Fruit fly (Drosophila melanogaster) whole organism, embryonic: ENCODE measurements around the gene CG6695.

ENCODE experiments used
- CG11085 ChIP-seq: fragments of 200-800 bp; sonication (Bioruptor generic); IDR thresholded peaks from 2 replicates; pipeline ENCODE4 v1.3.6; 2022; ENCODE audit warnings: missing biosample characterization, missing genetic modification characterization
- CG12299 ChIP-seq: fragments of 200-800 bp; sonication (Bioruptor generic); optimal IDR thresholded peaks from 2 replicates; lab custom pipeline; 2018; ENCODE audit warnings: missing biosample characterization, mild to moderate bottlenecking, missing genetic modification characterization
- CG12769 ChIP-seq: fragments of 200-800 bp; sonication (Bioruptor generic); optimal IDR thresholded peaks from 2 replicates; lab custom pipeline; 2019; ENCODE audit warnings: missing biosample characterization, mild to moderate bottlenecking, missing genetic modification characterization, moderate library complexity
- CG13775 ChIP-seq: fragments of 200-800 bp; sonication (Bioruptor generic); optimal IDR thresholded peaks from 3 replicates; lab custom pipeline; 2017; ENCODE audit warnings: missing biosample characterization, mild to moderate bottlenecking, missing genetic modification characterization
- CG14014 ChIP-seq: fragments of 200-800 bp; sonication (Bioruptor generic); IDR thresholded peaks from 2 replicates; pipeline ENCODE4 v1.3.6; 2022; ENCODE audit warnings: missing biosample characterization, missing genetic modification characterization
- CG15011 ChIP-seq: fragments of 200-800 bp; sonication (Bioruptor generic); optimal IDR thresholded peaks from 3 replicates; lab custom pipeline; 2018; ENCODE audit warnings: missing biosample characterization, mild to moderate bottlenecking, missing genetic modification characterization
- CG15514 ChIP-seq: fragments of 200-800 bp; sonication (Bioruptor generic); optimal IDR thresholded peaks from 3 replicates; lab custom pipeline; 2017; ENCODE audit warnings: missing biosample characterization, missing genetic modification characterization, mild to moderate bottlenecking, moderate library complexity, missing genetic modification reagents
- CG17912 ChIP-seq: fragments of 200-800 bp; sonication (Bioruptor generic); optimal IDR thresholded peaks from 2 replicates; lab custom pipeline; 2018; ENCODE audit warnings: missing biosample characterization, mild to moderate bottlenecking, missing genetic modification characterization
- CG18011 ChIP-seq: fragments of 200-800 bp; sonication (Bioruptor generic); optimal IDR thresholded peaks from 2 replicates; lab custom pipeline; 2017; ENCODE audit warnings: missing biosample characterization, missing genetic modification characterization, mild to moderate bottlenecking, moderate library complexity, missing genotype
- CG2889 ChIP-seq: fragments of 200-800 bp; sonication (Bioruptor generic); IDR thresholded peaks from 3 replicates; pipeline ENCODE4 v1.3.6; 2022; ENCODE audit warnings: missing biosample characterization, missing genetic modification characterization
- CG32772 ChIP-seq: fragments of 200-800 bp; sonication (Bioruptor generic); IDR thresholded peaks from 2 replicates; pipeline ENCODE4 v1.3.6; 2022; ENCODE audit warnings: missing biosample characterization, missing genetic modification characterization
- CG4617 ChIP-seq: fragments of 200-800 bp; sonication (Bioruptor generic); optimal IDR thresholded peaks from 3 replicates; lab custom pipeline; 2016; ENCODE audit warnings: missing biosample characterization, missing genetic modification characterization, borderline replicate concordance
- CG5180 ChIP-seq: fragments of 200-800 bp; sonication (Bioruptor generic); optimal IDR thresholded peaks from 3 replicates; lab custom pipeline; 2017; ENCODE audit warnings: missing biosample characterization, missing genetic modification characterization, mild to moderate bottlenecking, moderate library complexity, missing genetic modification reagents
- CG6254 ChIP-seq: fragments of 200-800 bp; sonication (Bioruptor generic); optimal IDR thresholded peaks from 3 replicates; lab custom pipeline; 2017; ENCODE audit warnings: mild to moderate bottlenecking, missing biosample characterization, missing genetic modification reagents, missing genetic modification characterization
- CG6689 ChIP-seq: fragments of 200-800 bp; sonication (Bioruptor generic); IDR thresholded peaks from 2 replicates; pipeline ENCODE4 v1.3.6; 2022; ENCODE audit warnings: missing biosample characterization, missing genetic modification characterization
- CG6765 ChIP-seq: fragments of 200-800 bp; sonication (Bioruptor generic); optimal IDR thresholded peaks from 3 replicates; lab custom pipeline; 2017; ENCODE audit warnings: missing biosample characterization, mild to moderate bottlenecking, missing genetic modification characterization
- CG7987 ChIP-seq: fragments of 200-800 bp; sonication (Bioruptor generic); optimal IDR thresholded peaks from 2 replicates; lab custom pipeline; 2018; ENCODE audit warnings: missing biosample characterization, mild to moderate bottlenecking, missing genetic modification characterization, moderate library complexity
- Doc2 ChIP-seq: fragments of 200-800 bp; sonication (Bioruptor generic); IDR thresholded peaks from 2 replicates; pipeline ENCODE4 v1.3.6; 2022; ENCODE audit warnings: missing biosample characterization, missing genetic modification characterization
- Doc3 ChIP-seq: fragments of 200-800 bp; sonication (Bioruptor generic); IDR thresholded peaks from 3 replicates; pipeline ENCODE4 v1.3.6; 2022; ENCODE audit warnings: missing biosample characterization, missing genetic modification characterization; ENCODE audit not compliant: partially characterized antibody
- E2f2 ChIP-seq: fragments of 200-800 bp; sonication (Bioruptor generic); IDR thresholded peaks from 2 replicates; pipeline ENCODE4 v1.3.6; 2022; ENCODE audit warnings: missing biosample characterization, missing genetic modification characterization
- HLH4C ChIP-seq: fragments of 200-800 bp; sonication (Bioruptor generic); IDR thresholded peaks from 3 replicates; pipeline ENCODE4 v1.3.6; 2022; ENCODE audit warnings: missing biosample characterization, missing genetic modification characterization; ENCODE audit not compliant: partially characterized antibody
- HmgZ ChIP-seq: fragments of 200-800 bp; sonication (Bioruptor generic); optimal IDR thresholded peaks from 2 replicates; lab custom pipeline; 2018; ENCODE audit warnings: missing biosample characterization, mild to moderate bottlenecking, missing genetic modification characterization
- Lpt ChIP-seq: fragments of >200 bp; optimal IDR thresholded peaks from 2 replicates; lab custom pipeline; 2018; ENCODE audit warnings: missing biosample characterization, missing genetic modification characterization
- Meics ChIP-seq: fragments of 200-800 bp; sonication (Bioruptor generic); optimal IDR thresholded peaks from 2 replicates; lab custom pipeline; 2017; ENCODE audit warnings: missing biosample characterization, mild to moderate bottlenecking, missing genetic modification characterization
- Neu2 ChIP-seq: fragments of 200-800 bp; sonication (Bioruptor generic); optimal IDR thresholded peaks from 3 replicates; lab custom pipeline; 2016; ENCODE audit warnings: missing biosample characterization, missing genetic modification characterization, borderline replicate concordance
- Oli ChIP-seq: fragments of 200-800 bp; sonication (Bioruptor generic); optimal IDR thresholded peaks from 2 replicates; lab custom pipeline; 2018; ENCODE audit warnings: missing biosample characterization, mild to moderate bottlenecking, missing genetic modification characterization, moderate library complexity
- Ravus ChIP-seq: fragments of 200-800 bp; sonication (Bioruptor generic); IDR thresholded peaks from 2 replicates; pipeline ENCODE4 v1.3.6; 2022; ENCODE audit warnings: missing biosample characterization, missing genetic modification characterization
- Six4 ChIP-seq: fragments of 200-800 bp; sonication (Bioruptor generic); optimal IDR thresholded peaks from 2 replicates; lab custom pipeline; 2016; ENCODE audit warnings: missing biosample characterization, missing genetic modification characterization
- Sox102F ChIP-seq: fragments of 200-800 bp; sonication (Bioruptor generic); optimal IDR thresholded peaks from 2 replicates; lab custom pipeline; 2018; ENCODE audit warnings: missing biosample characterization, mild to moderate bottlenecking, missing genetic modification characterization, moderate library complexity
- Sry-δ ChIP-seq: fragments of 200-800 bp; sonication (Bioruptor generic); optimal IDR thresholded peaks from 2 replicates; lab custom pipeline; 2016; ENCODE audit warnings: missing biosample characterization, missing genetic modification characterization
- Vsx1 ChIP-seq: fragments of 200-800 bp; sonication (Bioruptor generic); optimal IDR thresholded peaks from 2 replicates; lab custom pipeline; 2017; ENCODE audit warnings: missing biosample characterization, mild to moderate bottlenecking, missing genetic modification characterization, missing genetic modification reagents
- YL-1 ChIP-seq: fragments of 200-800 bp; sonication (Bioruptor generic); optimal IDR thresholded peaks from 3 replicates; lab custom pipeline; 2017; ENCODE audit warnings: missing biosample characterization, mild to moderate bottlenecking, missing genetic modification characterization
- ash1 ChIP-seq: fragments of 200-800 bp; sonication (Bioruptor generic); optimal IDR thresholded peaks from 2 replicates; lab custom pipeline; 2018; ENCODE audit warnings: missing biosample characterization, mild to moderate bottlenecking, missing genetic modification characterization
- ato ChIP-seq: fragments of 200-800 bp; sonication (Bioruptor generic); IDR thresholded peaks from 2 replicates; pipeline ENCODE4 v1.3.6; 2022; ENCODE audit warnings: missing biosample characterization, missing genetic modification characterization; ENCODE audit not compliant: partially characterized antibody
- bab2 ChIP-seq: fragments of 200-800 bp; sonication (Bioruptor generic); optimal IDR thresholded peaks from 2 replicates; lab custom pipeline; 2016; ENCODE audit warnings: missing biosample characterization, missing genetic modification characterization
- dm ChIP-seq: fragments of 200-800 bp; sonication (Bioruptor generic); optimal IDR thresholded peaks from 3 replicates; lab custom pipeline; 2016; ENCODE audit warnings: missing biosample characterization, missing genetic modification characterization
- dpn ChIP-seq, 2 experiments: fragments of 200-800 bp; sonication (Bioruptor generic); optimal IDR thresholded peaks; 3 replicates each; lab custom pipeline; 2016; ENCODE audit warnings: missing biosample characterization in 2 of 2, missing genetic modification characterization in 2 of 2
- hb ChIP-seq: fragments of 200-800 bp; sonication (Bioruptor generic); IDR thresholded peaks from 3 replicates; pipeline ENCODE4 v1.3.6; 2022; ENCODE audit warnings: missing biosample characterization, missing genetic modification characterization; ENCODE audit not compliant: partially characterized antibody
- insv ChIP-seq, 2 experiments: fragments of 200-800 bp; sonication (Bioruptor generic); optimal IDR thresholded peaks; 3 replicates each; lab custom pipeline; 2016 to 2018; ENCODE audit warnings: missing biosample characterization in 2 of 2, missing genetic modification characterization in 2 of 2
- jing ChIP-seq: fragments of 200-800 bp; sonication (Bioruptor generic); optimal IDR thresholded peaks from 2 replicates; lab custom pipeline; 2018; ENCODE audit warnings: missing biosample characterization, mild to moderate bottlenecking, missing genetic modification characterization
- jumu ChIP-seq: fragments of 200-800 bp; sonication (Bioruptor generic); optimal IDR thresholded peaks from 3 replicates; lab custom pipeline; 2016; ENCODE audit warnings: missing biosample characterization, missing genetic modification characterization
- ken ChIP-seq: fragments of 200-800 bp; sonication (Bioruptor generic); IDR thresholded peaks from 3 replicates; pipeline ENCODE4 v1.3.6; 2022; ENCODE audit warnings: missing biosample characterization, missing genetic modification characterization
- oc ChIP-seq: fragments of 200-800 bp; sonication (Bioruptor generic); optimal IDR thresholded peaks from 2 replicates; lab custom pipeline; 2018; ENCODE audit warnings: missing biosample characterization, mild to moderate bottlenecking, missing genetic modification characterization, moderate library complexity
- onecut ChIP-seq: fragments of 200-800 bp; sonication (Bioruptor generic); IDR thresholded peaks from 2 replicates; pipeline ENCODE4 v1.3.6; 2022; ENCODE audit warnings: missing biosample characterization, missing genetic modification characterization
- phol ChIP-seq: fragments of 200-800 bp; sonication (Bioruptor generic); optimal IDR thresholded peaks from 3 replicates; lab custom pipeline; 2018; ENCODE audit warnings: missing biosample characterization, mild to moderate bottlenecking, missing genetic modification characterization, moderate library complexity
- pum ChIP-seq: fragments of 200-800 bp; sonication (Bioruptor generic); optimal IDR thresholded peaks from 2 replicates; lab custom pipeline; 2016; ENCODE audit warnings: missing biosample characterization, missing genetic modification characterization
- rib ChIP-seq: fragments of 200-800 bp; sonication (Bioruptor generic); IDR thresholded peaks from 2 replicates; pipeline ENCODE4 v1.3.6; 2022; ENCODE audit warnings: missing biosample characterization, missing genetic modification characterization
- sens-2 ChIP-seq: fragments of 200-800 bp; sonication (Bioruptor generic); IDR thresholded peaks from 2 replicates; pipeline ENCODE4 v1.3.6; 2022; ENCODE audit warnings: missing biosample characterization, missing genetic modification characterization
- tgo ChIP-seq: fragments of 200-800 bp; sonication (Bioruptor generic); IDR thresholded peaks from 3 replicates; pipeline ENCODE4 v1.3.6; 2022; ENCODE audit warnings: missing biosample characterization, missing genetic modification characterization
- tin ChIP-seq: fragments of 200-800 bp; sonication (Bioruptor generic); optimal IDR thresholded peaks from 3 replicates; lab custom pipeline; 2016; ENCODE audit warnings: missing biosample characterization, missing genetic modification characterization
- tio ChIP-seq: fragments of 200-800 bp; sonication (Bioruptor generic); optimal IDR thresholded peaks from 2 replicates; lab custom pipeline; 2017; ENCODE audit warnings: missing biosample characterization, missing genetic modification characterization, inconsistent platforms
- yki ChIP-seq: fragments of >200 bp; optimal IDR thresholded peaks from 3 replicates; lab custom pipeline; 2018

The CG6695 gene

dm6 chr3R:24625517-24625925 is 29.4 kb upstream of the CG6695 start, which contains the start of the genes Syx18 and atl (continued):
- peak; percentile 47 for TF ChIP-seq phol (tag; lab: Kevin White, UChicago)
- no peak for TF ChIP-seq CG5180
- TF ChIP-seq onecut (GFP tag; lab: Robert Waterston, UW), result no peak
- TF ChIP-seq sens-2 (GFP tag; lab: Robert Waterston, UW), result no peak
- TF ChIP-seq CG4617 (GFP tag; lab: Kevin White, UChicago), result peak; percentile 97
- TF ChIP-seq ato, result no peak
- TF ChIP-seq CG14014 (GFP tag; lab: Robert Waterston, UW), result no peak
- no peak for TF ChIP-seq CG7987 (GFP tag; lab: Kevin White, UChicago)
- TF ChIP-seq hb, result no peak
- TF ChIP-seq tio (GFP tag; lab: Kevin White, UChicago), result no peak
- TF ChIP-seq insv (GFP tag; optimal IDR thresholded peaks at IDR 0.05; lab: Kevin White, UChicago), result peak in 1 of 2 experiments; percentile 45
- no peak for TF ChIP-seq CG11085 (GFP tag; lab: Robert Waterston, UW)
- TF ChIP-seq Sox102F (GFP tag; lab: Kevin White, UChicago), result no peak
- TF ChIP-seq Sry-δ (GFP tag; lab: Kevin White, UChicago), result peak; percentile 59
- TF ChIP-seq CG12299 (tag; lab: Kevin White, UChicago), result peak; percentile 51
- no peak for TF ChIP-seq CG18011
- TF ChIP-seq tgo (GFP tag; lab: Robert Waterston, UW), result no peak
- TF ChIP-seq CG15514 (GFP tag; lab: Kevin White, UChicago), result peak; percentile 55
- TF ChIP-seq E2f2 (GFP tag; lab: Robert Waterston, UW), result peak; percentile 73
- TF ChIP-seq CG2889 (GFP tag; lab: Robert Waterston, UW), result no peak
- TF ChIP-seq CG6689 (GFP tag; lab: Robert Waterston, UW), result no peak
- no peak for TF ChIP-seq Doc3
- peak; percentile 7 for TF ChIP-seq dm (GFP tag; lab: Kevin White, UChicago)
- no peak for TF ChIP-seq HLH4C
- TF ChIP-seq dpn (GFP tag; optimal IDR thresholded peaks at IDR 0.05; lab: Kevin White, UChicago), result peak in 1 of 2 experiments; percentile 20
- peak; percentile 85 for TF ChIP-seq HmgZ
- no peak for TF ChIP-seq Meics (GFP tag; lab: Kevin White, UChicago)
- no peak for TF ChIP-seq oc (tag; lab: Kevin White, UChicago)
- TF ChIP-seq CG17912 (GFP tag; lab: Kevin White, UChicago), result no peak
- TF ChIP-seq Lpt, result no peak
- no peak for TF ChIP-seq jing (GFP tag; lab: Kevin White, UChicago)
- no peak for TF ChIP-seq pum (GFP tag; lab: Kevin White, UChicago)
- no peak for TF ChIP-seq Ravus
- TF ChIP-seq CG32772, result no peak
- no peak for TF ChIP-seq jumu
- no peak for TF ChIP-seq CG15011 (GFP tag; lab: Kevin White, UChicago)
- no peak for TF ChIP-seq bab2 (GFP tag; lab: Kevin White, UChicago)
- TF ChIP-seq Six4 (GFP tag; lab: Kevin White, UChicago), result no peak
- no peak for TF ChIP-seq yki (lab: Kevin White, UChicago)
- no peak for TF ChIP-seq CG13775 (GFP tag; lab: Kevin White, UChicago)
- no peak for TF ChIP-seq CG6765
- TF ChIP-seq tin (GFP tag; lab: Kevin White, UChicago), result peak; percentile 21
- TF ChIP-seq CG6254 (GFP tag; lab: Kevin White, UChicago), result no peak
- TF ChIP-seq rib (GFP tag; lab: Robert Waterston, UW), result no peak
- peak; percentile 94 for TF ChIP-seq YL-1 (GFP tag; lab: Kevin White, UChicago)
- TF ChIP-seq CG12769, result no peak
- no peak for TF ChIP-seq Neu2
- no peak for TF ChIP-seq Vsx1 (GFP tag; lab: Kevin White, UChicago)
- TF ChIP-seq Doc2 (GFP tag; lab: Robert Waterston, UW), result no peak
- no peak for TF ChIP-seq Oli
- no peak for TF ChIP-seq ash1
- no peak for TF ChIP-seq ken (GFP tag; lab: Robert Waterston, UW)
